Worm (Caenorhabditis elegans) whole organism, early embryonic: ENCODE measurements around the gene K08D8.9.

Experiments
- B0310.2 ChIP-seq: sonication (generic microtip); optimal IDR thresholded peaks from 2 replicates; lab custom pipeline; 2016; ENCODE audit warnings: mild to moderate bottlenecking, missing genetic modification characterization, missing compliant biosample characterization
- F13C5.2 ChIP-seq: sonication (generic microtip); optimal IDR thresholded peaks from 2 replicates; lab custom pipeline; 2017; ENCODE audit warnings: mild to moderate bottlenecking, missing genetic modification characterization, inconsistent platforms, missing compliant biosample characterization
- aly-1 ChIP-seq: sonication (generic microtip); optimal IDR thresholded peaks from 2 replicates; lab custom pipeline; 2016; ENCODE audit warnings: missing genetic modification characterization, missing compliant biosample characterization
- ama-1 ChIP-seq: fragments of 150-350 bp; optimal IDR thresholded peaks from 2 replicates; lab custom pipeline; 2014
- ceh-13 ChIP-seq: fragments of 200-800 bp; sonication (Bioruptor generic); optimal IDR thresholded peaks from 2 replicates; lab custom pipeline; 2018; ENCODE audit warnings: mild to moderate bottlenecking, missing genetic modification characterization, missing compliant biosample characterization
- ceh-36 ChIP-seq: sonication (generic microtip); optimal IDR thresholded peaks from 2 replicates; lab custom pipeline; 2016; ENCODE audit warnings: missing genetic modification characterization, inconsistent platforms, missing compliant biosample characterization
- ets-7 ChIP-seq: sonication (generic microtip); optimal IDR thresholded peaks from 2 replicates; lab custom pipeline; 2016; ENCODE audit warnings: missing genotype, missing genetic modification characterization, missing compliant biosample characterization
- flt-1 ChIP-seq: fragments of 200-800 bp; sonication (Bioruptor generic); IDR thresholded peaks from 2 replicates; pipeline ENCODE4 v1.3.6; 2022; ENCODE audit warnings: missing genetic modification characterization, missing compliant biosample characterization
- hmbx-1 ChIP-seq: sonication (generic microtip); optimal IDR thresholded peaks from 2 replicates; lab custom pipeline; 2016; ENCODE audit warnings: mild to moderate bottlenecking, missing genetic modification characterization, missing compliant biosample characterization
- hmg-4 ChIP-seq: fragments of 200-800 bp; sonication (Bioruptor generic); optimal IDR thresholded peaks from 2 replicates; lab custom pipeline; 2018; ENCODE audit warnings: mild to moderate bottlenecking, missing genetic modification characterization, missing compliant biosample characterization
- hnd-1 ChIP-seq: sonication (generic microtip); optimal IDR thresholded peaks from 2 replicates; lab custom pipeline; 2016; ENCODE audit warnings: missing genetic modification characterization, missing compliant biosample characterization
- pes-1 ChIP-seq: fragments of 200-800 bp; sonication (Bioruptor generic); IDR thresholded peaks from 2 replicates; pipeline ENCODE4 v1.3.6; 2022; ENCODE audit warnings: missing genetic modification reagents, missing genetic modification characterization, missing compliant biosample characterization
- scrt-1 ChIP-seq: fragments of 200-800 bp; sonication (Bioruptor generic); IDR thresholded peaks from 2 replicates; pipeline ENCODE4 v1.3.6; 2022; ENCODE audit warnings: missing genetic modification characterization, missing compliant biosample characterization
- sea-1 ChIP-seq: fragments of 200-800 bp; sonication (Bioruptor generic); conservative IDR thresholded peaks from 2 replicates; pipeline ENCODE4 v1.3.6; 2022; ENCODE audit warnings: missing genetic modification characterization, missing compliant biosample characterization
- tbx-11 ChIP-seq: fragments of 200-800 bp; sonication (Bioruptor generic); IDR thresholded peaks from 2 replicates; pipeline ENCODE4 v1.3.6; 2022; ENCODE audit warnings: missing genetic modification characterization, missing compliant biosample characterization
- tbx-37 ChIP-seq: fragments of 200-800 bp; sonication (Bioruptor generic); conservative IDR thresholded peaks from 2 replicates; pipeline ENCODE4 v1.3.6; 2022; ENCODE audit warnings: missing genetic modification reagents, missing genetic modification characterization, missing compliant biosample characterization
- tra-4 ChIP-seq: sonication (generic microtip); optimal IDR thresholded peaks from 2 replicates; lab custom pipeline; 2017; ENCODE audit warnings: missing genetic modification characterization, missing compliant biosample characterization

Gene K08D8.9

DNA sequence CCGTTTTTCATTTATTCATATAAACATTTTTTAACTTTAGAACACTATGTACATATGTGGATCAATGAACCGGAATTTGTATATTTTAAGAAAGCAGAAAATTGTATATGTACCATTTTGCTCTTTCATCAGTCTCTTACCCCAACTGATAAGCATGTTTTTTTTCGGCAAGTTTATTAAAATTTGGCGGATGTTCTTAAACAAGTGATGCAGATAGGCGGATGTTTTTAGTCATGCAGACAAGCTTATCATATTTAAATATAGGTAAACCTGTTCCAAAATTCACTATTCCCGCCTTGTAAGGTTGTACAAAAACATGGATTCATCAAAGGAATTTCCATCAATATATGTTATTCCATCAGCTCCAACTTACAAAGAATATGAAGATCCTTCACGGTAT lies at the start of gene K08D8.9:
TSS of gene K08D8.9 (plus strand) at position 301 of the 400 bp plus-strand sequence.
- no peak for TF ChIP-seq tra-4 (tag; lab: Kevin White, UChicago)
- no peak for TF ChIP-seq pes-1 (GFP tag; lab: Robert Waterston, UW)
- no peak for TF ChIP-seq tbx-11 (GFP tag; lab: Robert Waterston, UW)
- no peak for TF ChIP-seq aly-1 (tag; lab: Kevin White, UChicago)
- TF ChIP-seq flt-1, result no peak
- TF ChIP-seq B0310.2 (tag; lab: Kevin White, UChicago), result no peak

DNA sequence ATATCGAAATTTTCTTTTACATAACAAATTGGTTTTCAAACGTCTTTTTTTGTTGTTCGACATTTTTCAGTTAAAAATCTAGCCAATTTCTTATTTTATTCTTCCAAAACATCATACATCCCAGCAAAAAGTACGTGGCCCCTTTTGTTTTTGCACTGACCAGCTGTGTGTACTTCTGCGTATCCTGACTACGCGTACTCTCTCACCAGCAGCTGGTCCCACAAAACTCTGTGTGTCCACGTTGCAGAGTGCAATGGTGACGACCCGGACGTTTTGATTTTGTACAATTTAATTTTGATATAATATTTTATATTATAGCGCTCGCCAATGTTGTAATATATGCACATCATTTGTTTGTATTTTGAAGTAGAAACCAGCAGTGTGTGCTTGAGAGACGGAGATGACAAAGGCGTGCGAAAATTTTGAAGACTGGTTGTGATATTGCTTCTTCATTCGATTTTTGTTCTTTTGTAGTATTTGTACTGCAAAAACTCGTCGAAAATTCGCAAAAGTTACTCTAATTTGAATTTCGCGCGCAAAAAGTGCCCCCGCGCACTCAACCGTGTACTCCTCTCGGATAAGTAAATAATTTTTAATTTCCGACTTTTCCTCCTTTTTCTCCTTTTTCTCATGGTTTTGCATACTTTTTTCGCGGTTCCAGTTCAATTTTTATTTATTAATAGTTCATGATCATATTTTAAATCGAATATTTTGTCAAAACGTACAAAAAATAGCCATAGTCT lies 44.9 kb upstream of the K08D8.9 start:
- TF ChIP-seq F13C5.2 (no peak), ceh-36 (tag; lab: Kevin White, UChicago) (no peak), aly-1 (tag; lab: Kevin White, UChicago) (no peak), flt-1 (no peak), hmbx-1 (tag; lab: Kevin White, UChicago) (no peak), B0310.2 (tag; lab: Kevin White, UChicago) (no peak), sea-1 (no peak), ceh-13 (no peak), ets-7 (tag; lab: Kevin White, UChicago) (no peak), tbx-11 (GFP tag; lab: Robert Waterston, UW) (no peak), pes-1 (GFP tag; lab: Robert Waterston, UW) (no peak), hmg-4 (no peak), tbx-37 (no peak), hnd-1 (tag; lab: Kevin White, UChicago) (no peak)

DNA sequence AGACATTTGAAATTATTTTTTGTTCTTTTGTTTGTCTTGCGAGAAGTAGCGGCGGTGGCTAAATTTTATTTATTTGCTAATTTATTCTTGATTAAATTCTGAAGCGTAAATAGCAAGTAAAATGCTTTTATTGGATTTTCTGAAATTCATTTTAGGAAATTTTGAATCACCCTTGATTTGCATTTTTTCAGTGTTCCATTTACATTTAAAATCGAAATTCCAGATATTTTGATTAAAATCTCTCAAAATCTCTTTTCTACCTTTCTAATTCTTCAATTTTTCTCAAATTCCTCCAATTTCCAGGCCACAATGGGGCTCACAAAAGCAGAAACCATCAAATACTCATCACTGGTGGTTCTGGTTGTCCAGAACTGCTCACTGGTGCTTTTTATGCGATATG lies 44.2 kb upstream of the K08D8.9 start, which contains the start of gene nstp-5:
TSS of gene nstp-5 (plus strand) at position 301 of the 400 bp plus-strand sequence.
- TF ChIP-seq F13C5.2, result no peak
- TF ChIP-seq tra-4 (tag; lab: Kevin White, UChicago), result no peak
- no peak for TF ChIP-seq ama-1 (lab: Kevin White, UChicago)
- no peak for TF ChIP-seq hnd-1 (tag; lab: Kevin White, UChicago)
- TF ChIP-seq scrt-1 (GFP tag; lab: Robert Waterston, UW), result no peak
- TF ChIP-seq aly-1 (tag; lab: Kevin White, UChicago), result no peak
- TF ChIP-seq B0310.2 (tag; lab: Kevin White, UChicago), result no peak
- no peak for TF ChIP-seq tbx-37
- no peak for TF ChIP-seq flt-1
- no peak for TF ChIP-seq tbx-11 (GFP tag; lab: Robert Waterston, UW)
- TF ChIP-seq pes-1 (GFP tag; lab: Robert Waterston, UW), result no peak
- no peak for TF ChIP-seq ceh-13
- no peak for TF ChIP-seq hmg-4

DNA sequence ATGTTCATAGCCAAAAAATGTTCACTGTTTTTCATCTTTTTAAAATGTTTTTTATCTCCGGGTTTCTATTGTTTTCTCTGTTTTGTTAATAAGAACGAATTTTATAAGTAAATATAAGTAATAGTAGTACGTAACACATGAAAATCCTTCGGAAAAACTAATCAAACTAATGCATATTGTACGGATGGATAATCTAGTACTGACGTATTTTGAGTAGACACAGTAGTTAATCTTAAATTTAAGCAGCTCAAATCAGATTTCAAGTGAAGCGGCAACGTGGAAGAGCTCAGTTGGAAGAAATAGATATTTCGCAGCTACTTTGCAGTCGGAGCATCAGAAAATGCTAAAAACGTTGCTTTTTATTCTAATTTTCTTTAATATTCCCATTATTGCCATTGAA lies 39.7 kb upstream of the K08D8.9 start, which contains the start of gene gcy-18:
TSS of gene gcy-18 (plus strand) at position 301 of the 400 bp plus-strand sequence.
- TF ChIP-seq hmg-4 (no peak), aly-1 (tag; lab: Kevin White, UChicago) (no peak), tbx-37 (no peak), F13C5.2 (no peak), ceh-36 (tag; lab: Kevin White, UChicago) (no peak), tra-4 (tag; lab: Kevin White, UChicago) (no peak), scrt-1 (GFP tag; lab: Robert Waterston, UW) (no peak), pes-1 (GFP tag; lab: Robert Waterston, UW) (no peak), tbx-11 (GFP tag; lab: Robert Waterston, UW) (no peak), B0310.2 (tag; lab: Kevin White, UChicago) (no peak), ama-1 (lab: Kevin White, UChicago) (no peak), ceh-13 (no peak)

DNA sequence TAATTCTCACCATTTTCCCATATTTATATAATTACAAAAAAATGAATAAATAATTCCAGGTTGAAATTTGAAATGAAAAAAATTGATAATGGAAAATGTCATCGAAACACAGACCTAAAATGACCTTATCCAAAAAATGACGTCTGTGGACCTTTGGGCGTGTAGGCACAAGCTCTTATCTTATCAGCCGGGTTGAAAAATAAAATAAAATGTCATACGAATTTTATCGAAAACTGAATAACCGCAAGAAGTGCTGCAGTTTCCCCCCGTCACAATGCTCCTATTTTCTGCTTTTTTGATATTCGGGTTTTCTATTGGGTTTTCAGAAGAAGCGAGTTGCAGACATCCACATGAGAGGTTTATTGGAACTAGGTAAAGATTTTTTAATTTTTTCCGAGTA lies 33.6 kb upstream of the K08D8.9 start, which contains the start of gene clec-186:
TSS of gene clec-186 (plus strand) at position 226 of the 400 bp plus-strand sequence.
- TF ChIP-seq sea-1 (no peak), F13C5.2 (no peak), B0310.2 (tag; lab: Kevin White, UChicago) (no peak), tra-4 (tag; lab: Kevin White, UChicago) (no peak), hnd-1 (tag; lab: Kevin White, UChicago) (no peak), ama-1 (lab: Kevin White, UChicago) (no peak), scrt-1 (GFP tag; lab: Robert Waterston, UW) (no peak), ets-7 (tag; lab: Kevin White, UChicago) (no peak)

DNA sequence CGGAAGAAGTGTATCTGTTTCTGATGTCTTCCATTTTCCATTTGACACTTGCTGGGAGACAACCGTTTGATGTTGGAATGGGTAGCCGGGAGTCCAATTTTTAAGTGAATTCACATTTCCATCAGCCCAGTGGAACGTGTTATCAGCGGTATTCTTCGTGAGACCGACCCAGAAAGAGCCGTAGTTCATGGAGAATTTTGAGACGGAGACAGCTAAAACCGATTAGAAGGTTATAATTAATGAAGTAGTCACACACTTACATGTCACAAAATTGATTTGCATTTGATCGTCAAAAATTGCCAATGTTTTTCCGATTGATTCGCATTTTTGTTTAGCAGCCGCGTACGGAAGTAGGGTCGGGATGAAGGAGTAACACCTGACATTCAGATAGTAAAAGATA lies 30.1 kb upstream of the K08D8.9 start:
- TF ChIP-seq tra-4 (tag; lab: Kevin White, UChicago), result no peak

DNA sequence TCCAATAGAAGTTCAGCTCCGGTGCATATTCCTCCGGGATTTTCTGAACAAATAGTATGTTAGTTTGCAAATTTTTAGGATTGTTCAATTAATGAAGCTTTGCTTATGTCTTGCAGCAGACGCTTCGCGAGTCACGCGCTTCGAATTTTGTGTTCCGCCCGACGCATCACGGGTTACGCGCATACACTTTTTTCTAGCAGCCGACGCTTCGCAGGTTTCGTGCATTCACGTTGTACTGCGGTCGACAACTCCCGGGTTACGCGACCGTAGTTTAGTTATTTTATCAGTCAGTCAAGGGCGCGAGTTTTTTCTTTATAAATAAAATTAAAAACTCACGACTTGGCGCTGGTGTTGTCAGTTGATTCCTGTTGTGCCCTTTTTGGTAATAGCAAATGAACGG lies 29.7 kb upstream of the K08D8.9 start:
- TF ChIP-seq hmg-4, result no peak
- no peak for TF ChIP-seq tra-4 (tag; lab: Kevin White, UChicago)
- TF ChIP-seq B0310.2 (tag; lab: Kevin White, UChicago), result no peak

DNA sequence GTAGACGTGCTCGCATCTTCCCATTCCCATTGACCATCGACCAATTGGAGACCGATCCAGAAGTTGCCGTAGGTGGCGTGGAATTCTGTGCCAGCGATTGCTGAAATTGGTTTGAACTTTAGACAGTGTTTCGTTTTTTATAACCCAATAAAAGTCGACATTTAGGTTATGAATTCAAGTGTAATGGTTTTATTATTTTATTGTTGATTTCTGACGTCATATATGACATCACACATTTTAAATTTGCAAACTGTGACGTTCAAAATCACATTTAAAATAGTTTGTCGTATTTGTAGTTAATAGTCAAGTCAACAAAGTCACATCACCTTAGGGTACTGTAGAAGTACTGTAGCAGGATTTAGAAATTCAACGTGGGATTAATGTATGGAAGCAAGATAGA lies 29.2 kb upstream of the K08D8.9 start:
- TF ChIP-seq ets-7 (tag; lab: Kevin White, UChicago), result no peak
- TF ChIP-seq B0310.2 (tag; lab: Kevin White, UChicago), result no peak
- no peak for TF ChIP-seq tra-4 (tag; lab: Kevin White, UChicago)
- no peak for TF ChIP-seq hmg-4
- TF ChIP-seq tbx-11 (GFP tag; lab: Robert Waterston, UW), result no peak
- TF ChIP-seq flt-1, result no peak
- no peak for TF ChIP-seq tbx-37
- TF ChIP-seq hmbx-1 (tag; lab: Kevin White, UChicago), result no peak
- no peak for TF ChIP-seq hnd-1 (tag; lab: Kevin White, UChicago)
- no peak for TF ChIP-seq ceh-36 (tag; lab: Kevin White, UChicago)
- TF ChIP-seq F13C5.2, result no peak
- TF ChIP-seq aly-1 (tag; lab: Kevin White, UChicago), result no peak
- TF ChIP-seq scrt-1 (GFP tag; lab: Robert Waterston, UW), result no peak
